Worm (Caenorhabditis elegans): ENCODE measurements around the gene F54D5.9.

F54D5.9 gene

ce11 chrII:11578327-11578726, 33.7 kb upstream of the F54D5.9 start, which contains the start of gene smc-6:
Gene smc-6 (plus strand): TSS chrII:11578716.
- TF ChIP-seq attf-5 (GFP tag; optimal IDR thresholded peaks at IDR 0.05) = peak; percentile 77
- TF ChIP-seq nhr-80 (tag; optimal IDR thresholded peaks at IDR 0.05) = peak; percentile 28
- TF ChIP-seq zim-3 (tag; optimal IDR thresholded peaks at IDR 0.05) = no peak
- peak; percentile 96 for TF ChIP-seq cebp-1 (GFP tag; IDR thresholded peaks at IDR 0.05)
- peak; percentile 99 for TF ChIP-seq cebp-1 (tag; optimal IDR thresholded peaks at IDR 0.05)

ce11 chrII:11577861-11578260, 33.2 kb upstream of the F54D5.9 start:
- TF ChIP-seq ztf-28 (GFP tag; IDR thresholded peaks at IDR 0.05) (no peak), mcd-1 (GFP tag; IDR thresholded peaks at IDR 0.05) (peak; percentile 46; the same call in 1 of the 2 replicates), F10E7.11 (tag; optimal IDR thresholded peaks at IDR 0.05) (no peak), bed-2 (GFP tag; IDR thresholded peaks at IDR 0.05) (no peak), xnd-1 (tag; optimal IDR thresholded peaks at IDR 0.05) (peak; percentile 93), B0261.1 (tag; optimal IDR thresholded peaks at IDR 0.05) (no peak), tlf-1 (GFP tag; optimal IDR thresholded peaks at IDR 0.05) (peak; percentile 71), sea-2 (GFP tag; IDR thresholded peaks at IDR 0.05) (no peak), snpc-4 (GFP tag; optimal IDR thresholded peaks at IDR 0.05) (no peak), snpc-4 (tag; optimal IDR thresholded peaks at IDR 0.05) (peak in 2 of 4 experiments; percentile 2 to 44), hsf-1 (GFP tag; IDR thresholded peaks at IDR 0.05) (peak; percentile 88), B0019.2 (GFP tag; conservative IDR thresholded peaks at IDR 0.05) (peak; percentile 83), nfya-1 (tag; optimal IDR thresholded peaks at IDR 0.05; ENCODE audit: borderline replicate concordance, insufficient read depth) (no peak), lin-35 (GFP tag; optimal IDR thresholded peaks at IDR 0.05) (peak in 1 of 3 experiments; percentile 77), F57C9.4 (tag; optimal IDR thresholded peaks at IDR 0.05) (no peak), snpc-3.4 (tag; optimal IDR thresholded peaks at IDR 0.05) (peak; percentile 47), nhr-120 (GFP tag; IDR thresholded peaks at IDR 0.05) (no peak), ceh-58 (GFP tag; IDR thresholded peaks at IDR 0.05) (no peak), F23B12.7 (tag; optimal IDR thresholded peaks at IDR 0.05; ENCODE audit: insufficient read depth) (no peak), lin-54 (GFP tag; optimal IDR thresholded peaks at IDR 0.05) (peak; percentile 80), dox-1 (GFP tag; IDR thresholded peaks at IDR 0.05) (peak; percentile 81), ama-1 (optimal IDR thresholded peaks at IDR 0.05) (no peak), ama-1 (GFP tag; optimal IDR thresholded peaks at IDR 0.05) (no peak), B0336.3 (GFP tag; IDR thresholded peaks at IDR 0.05) (0 out of 2 replicates have a peak, but pooled peaks have one; percentile 55), ceh-100 (GFP tag; IDR thresholded peaks at IDR 0.05) (peak; percentile 18; the same call in 1 of the 2 replicates), madf-3 (GFP tag; IDR thresholded peaks at IDR 0.05) (peak; percentile 91), nhr-27 (tag; optimal IDR thresholded peaks at IDR 0.05) (no peak), sptf-2 (GFP tag; optimal IDR thresholded peaks at IDR 0.05) (no peak), attf-6 (GFP tag; IDR thresholded peaks at IDR 0.05) (0 out of 2 replicates have a peak, but pooled peaks have one; percentile 48), ztf-25 (GFP tag; IDR thresholded peaks at IDR 0.05) (no peak), lir-1 (GFP tag; conservative IDR thresholded peaks at IDR 0.05) (0 out of 2 replicates have a peak, but pooled peaks have one; percentile 25), madf-8 (GFP tag; conservative IDR thresholded peaks at IDR 0.05) (peak; percentile 96), aptf-2 (GFP tag; conservative IDR thresholded peaks at IDR 0.05) (no peak), Y95B8A.8 (GFP tag; IDR thresholded peaks at IDR 0.05) (peak; percentile 89; the same call in 1 of the 2 replicates), unc-130 (GFP tag; optimal IDR thresholded peaks at IDR 0.05) (peak; percentile 58), ztf-18 (tag; optimal IDR thresholded peaks at IDR 0.05) (peak; percentile 33), ZK185.1 (tag; optimal IDR thresholded peaks at IDR 0.05; ENCODE audit: poor library complexity, severe bottlenecking) (no peak), athp-1 (tag; optimal IDR thresholded peaks at IDR 0.05) (peak; percentile 13), sdz-38 (tag; optimal IDR thresholded peaks at IDR 0.05) (no peak), B0035.1 (tag; optimal IDR thresholded peaks at IDR 0.05) (no peak), K12H6.12 (tag; optimal IDR thresholded peaks at IDR 0.05) (no peak), Y79H2A.3 (GFP tag; conservative IDR thresholded peaks at IDR 0.05) (0 out of 2 replicates have a peak, but pooled peaks have one; percentile 73), fkh-3 (tag; optimal IDR thresholded peaks at IDR 0.05) (no peak)
